Fruit fly (Drosophila melanogaster): ENCODE measurements around the gene CG7992.

Gene CG7992

DNA sequence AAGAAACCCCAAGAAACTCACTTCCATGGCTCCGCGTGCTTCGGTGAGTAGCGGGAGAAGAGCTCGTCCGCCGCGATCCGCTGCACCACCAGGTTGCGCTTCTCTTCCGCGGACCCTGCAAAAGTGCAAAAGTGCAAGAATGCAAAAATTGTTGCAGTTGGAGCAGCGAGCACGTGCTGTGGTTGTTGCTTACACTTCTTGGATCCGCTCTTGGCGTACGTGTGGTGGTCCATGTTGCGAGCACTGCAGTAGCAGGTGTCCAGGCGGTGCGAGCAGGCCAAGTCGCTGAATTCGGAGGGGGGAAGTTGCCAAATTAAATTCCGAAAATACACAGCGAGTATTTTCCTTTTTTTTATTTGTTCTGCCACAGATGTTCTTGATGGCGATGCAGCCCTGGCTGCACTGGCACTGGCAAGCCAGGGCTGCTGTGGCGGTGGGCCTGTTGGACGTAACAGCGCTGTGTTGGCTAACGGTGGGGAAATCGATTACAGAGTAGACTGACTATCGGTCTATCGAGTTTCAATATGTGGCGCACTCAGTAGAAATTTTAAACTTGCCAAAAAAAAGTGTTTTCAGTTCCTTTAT, 21.5 kb upstream of the CG7992 start, which contains the start of gene CG8010:
CG8010 (minus strand) TSS at position 413 of the 585 bp plus-strand sequence.
- TF ChIP-seq CG8478 (optimal IDR thresholded peaks at IDR 0.05), result no peak
- TF ChIP-seq CTCF (optimal IDR thresholded peaks at IDR 0.05), result peak; percentile 27 to 35

DNA sequence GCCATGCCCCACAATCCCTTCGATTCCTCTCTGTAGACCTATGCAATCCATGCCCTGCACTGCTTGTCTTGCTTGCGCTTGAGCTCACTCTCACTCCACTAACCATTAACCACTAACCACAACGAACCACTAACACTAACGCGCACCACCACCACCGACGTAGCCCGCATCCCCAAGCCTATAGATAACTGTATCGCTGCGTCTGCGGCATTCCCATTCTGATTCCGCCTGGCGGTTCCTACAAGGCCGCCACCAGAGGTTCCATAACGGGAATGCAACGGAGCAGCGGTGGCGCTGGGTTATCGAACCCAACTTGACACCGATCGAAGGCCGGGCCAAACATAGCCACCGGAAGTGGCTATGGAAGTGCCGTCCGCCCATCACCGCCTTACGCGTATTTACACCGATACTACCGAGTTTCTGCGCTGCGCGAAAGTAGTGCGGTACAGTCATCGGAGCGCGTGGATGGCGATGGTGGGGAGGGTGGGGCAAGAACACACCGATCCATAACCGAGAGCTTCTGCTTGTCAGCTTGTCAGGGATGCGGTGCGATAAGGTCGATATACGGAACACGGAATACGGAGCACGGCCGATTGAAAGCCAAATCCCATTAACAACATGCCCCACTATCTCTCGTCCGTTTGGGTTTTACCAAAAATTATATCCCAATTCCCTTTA, 18.9 kb upstream of the CG7992 start:
- TF ChIP-seq CTCF (optimal IDR thresholded peaks at IDR 0.05) (no peak), CG8478 (optimal IDR thresholded peaks at IDR 0.05) (no peak)

DNA sequence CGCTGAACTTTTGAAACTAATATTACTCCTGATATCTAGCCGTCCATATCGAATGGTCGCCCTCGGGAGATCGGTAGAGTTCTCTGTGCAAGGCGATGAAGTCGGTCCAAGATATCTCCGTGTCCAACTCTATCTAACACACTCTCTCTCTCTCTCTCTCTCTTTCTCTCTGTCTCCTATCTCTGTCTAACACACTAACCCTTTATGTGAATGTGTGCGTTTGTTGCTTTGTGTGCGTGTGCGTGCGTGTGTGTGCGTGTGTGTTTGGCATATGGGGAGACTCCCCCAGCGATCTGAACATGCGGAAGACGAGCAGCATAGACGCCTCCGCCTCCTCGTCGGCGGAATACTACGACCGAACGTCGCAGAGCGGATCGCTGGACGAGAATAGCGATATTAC, 17.3 kb upstream of the CG7992 start:
- TF ChIP-seq CTCF (optimal IDR thresholded peaks at IDR 0.05) (no peak), CG8478 (optimal IDR thresholded peaks at IDR 0.05) (no peak)

DNA sequence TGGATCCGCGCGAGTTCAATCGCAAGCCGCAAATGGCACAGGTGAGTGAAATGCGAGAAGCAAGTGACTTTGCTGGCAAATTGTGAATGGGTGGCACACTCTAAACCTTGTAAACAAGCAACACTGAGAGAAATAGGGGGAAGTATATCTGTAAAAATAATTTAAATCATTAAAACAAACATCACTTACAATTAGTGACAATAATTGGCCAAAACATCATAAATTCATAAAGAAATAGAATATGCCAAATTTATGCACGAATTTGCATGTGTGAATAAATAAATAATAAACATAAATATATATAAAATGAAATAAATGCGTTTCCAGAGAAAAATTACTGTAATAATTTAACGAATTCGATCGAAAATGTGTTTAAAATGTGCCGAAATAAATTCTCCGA, 15.5 kb upstream of the CG7992 start:
- TF ChIP-seq CG8478 (optimal IDR thresholded peaks at IDR 0.05), result no peak
- no peak for TF ChIP-seq CTCF (optimal IDR thresholded peaks at IDR 0.05)

DNA sequence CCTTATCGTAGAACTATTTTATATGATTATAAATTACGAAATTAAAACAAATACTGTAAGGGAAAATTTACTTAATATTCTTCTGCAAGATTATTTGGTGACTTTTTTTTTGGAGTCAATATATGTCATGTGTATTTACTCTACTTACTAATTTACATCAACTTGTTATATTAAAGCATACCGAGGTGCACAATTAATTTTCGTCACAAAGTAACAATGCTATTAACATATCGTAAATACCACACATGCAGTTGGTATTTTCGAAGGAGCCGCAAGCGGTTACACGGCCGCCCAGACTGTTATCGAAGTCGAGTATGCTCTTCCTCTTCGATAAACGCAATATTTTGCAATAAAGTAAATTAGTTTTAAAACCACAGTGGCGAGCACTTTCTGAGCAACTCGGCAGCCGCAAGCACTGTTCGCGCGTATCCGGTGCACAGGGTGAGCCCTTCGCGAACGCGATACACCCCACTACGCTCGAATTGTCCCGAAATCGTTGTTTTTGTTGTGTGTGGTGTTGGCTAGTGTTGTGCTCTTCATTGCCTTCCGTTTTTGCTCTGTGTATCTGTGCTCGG, 14.6 kb upstream of the CG7992 start, which contains the start of gene Vav:
Vav (plus strand) TSS at position 293 of the 575 bp plus-strand sequence.
- TF ChIP-seq CG8478 (optimal IDR thresholded peaks at IDR 0.05), result no peak
- peak; percentile 7 to 35 for TF ChIP-seq CTCF (optimal IDR thresholded peaks at IDR 0.05)

DNA sequence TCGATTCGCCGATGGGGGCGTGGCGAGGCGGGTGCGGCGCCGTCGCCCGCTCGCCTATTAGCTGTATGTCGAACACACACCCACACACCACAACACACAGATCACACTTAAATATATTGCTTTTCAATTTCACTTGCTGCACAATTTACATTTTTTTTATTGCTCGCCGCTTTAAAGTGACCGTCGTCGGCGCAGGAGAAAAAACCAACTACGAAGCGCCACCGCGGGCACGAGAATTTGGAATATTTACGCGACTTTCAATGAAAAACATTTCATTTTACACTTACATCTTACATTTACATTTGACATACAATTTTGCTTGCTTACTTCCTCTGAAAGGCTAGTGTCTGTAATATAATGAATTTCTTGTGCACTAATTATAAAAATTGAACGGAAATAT, 14.0 kb upstream of the CG7992 start, which contains the start of gene rictor:
rictor (minus strand) TSS at position 170 of the 400 bp plus-strand sequence.
- TF ChIP-seq CTCF (optimal IDR thresholded peaks at IDR 0.05) (peak; percentile 55 to 71), CG8478 (optimal IDR thresholded peaks at IDR 0.05) (no peak)

DNA sequence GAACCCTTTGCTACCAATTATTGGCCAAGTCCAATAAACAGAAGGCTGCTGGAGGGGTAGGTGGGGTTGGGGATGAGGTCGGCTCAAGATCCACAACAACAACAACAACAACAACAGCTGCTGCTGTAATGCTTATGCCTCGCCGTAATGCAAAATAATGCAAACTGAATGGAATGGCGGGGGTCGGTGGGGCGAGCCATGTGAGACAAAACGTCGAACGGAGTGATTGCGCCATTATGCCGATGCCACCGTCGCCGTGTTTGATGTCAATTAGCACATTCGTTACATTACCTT, 13.6 kb upstream of the CG7992 start:
- TF ChIP-seq CTCF (optimal IDR thresholded peaks at IDR 0.05) (no peak), CG8478 (optimal IDR thresholded peaks at IDR 0.05) (no peak)

DNA sequence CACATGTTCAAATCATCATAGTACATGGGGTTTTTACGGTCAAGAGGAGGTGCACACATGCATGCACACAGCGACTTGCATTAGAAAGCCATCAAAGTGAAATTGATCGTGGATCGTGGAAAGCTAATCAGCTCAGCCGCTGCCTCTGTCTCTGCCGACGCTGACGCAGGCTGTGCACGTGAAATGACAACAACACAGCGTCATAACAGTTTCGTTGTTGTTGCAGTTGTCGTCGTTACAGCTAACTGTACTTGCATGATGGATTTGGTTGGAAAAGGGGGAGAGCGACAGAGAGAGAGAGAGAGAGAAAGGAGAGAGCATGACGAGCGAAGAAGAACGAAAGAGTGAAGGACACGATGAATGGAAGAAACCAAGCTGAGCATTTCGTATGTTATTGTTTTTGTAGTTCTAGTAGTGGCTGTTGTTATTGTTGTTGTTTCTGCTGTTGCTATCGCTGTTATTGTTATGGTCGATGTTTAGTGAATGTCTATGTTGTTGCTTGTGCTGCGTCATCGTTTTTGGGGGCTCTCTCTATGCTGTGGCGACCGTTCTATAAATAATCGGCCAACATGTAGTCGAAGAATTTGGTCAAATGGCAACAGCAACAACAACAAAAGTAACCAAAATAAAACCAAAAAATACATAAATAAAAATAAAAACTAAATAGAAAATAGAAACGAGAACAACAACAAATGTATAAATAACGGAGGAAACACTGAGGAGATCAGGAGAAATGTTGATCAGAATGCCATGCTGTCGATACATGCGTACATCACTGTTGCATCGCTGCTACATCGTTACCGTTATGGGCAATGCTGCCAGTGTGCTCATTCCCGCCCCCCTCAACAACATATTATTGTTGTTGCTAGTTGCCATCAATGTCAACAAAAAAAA, 13.0 kb upstream of the CG7992 start:
- TF ChIP-seq CG8478 (optimal IDR thresholded peaks at IDR 0.05), result no peak
- TF ChIP-seq CTCF (optimal IDR thresholded peaks at IDR 0.05), result no peak

DNA sequence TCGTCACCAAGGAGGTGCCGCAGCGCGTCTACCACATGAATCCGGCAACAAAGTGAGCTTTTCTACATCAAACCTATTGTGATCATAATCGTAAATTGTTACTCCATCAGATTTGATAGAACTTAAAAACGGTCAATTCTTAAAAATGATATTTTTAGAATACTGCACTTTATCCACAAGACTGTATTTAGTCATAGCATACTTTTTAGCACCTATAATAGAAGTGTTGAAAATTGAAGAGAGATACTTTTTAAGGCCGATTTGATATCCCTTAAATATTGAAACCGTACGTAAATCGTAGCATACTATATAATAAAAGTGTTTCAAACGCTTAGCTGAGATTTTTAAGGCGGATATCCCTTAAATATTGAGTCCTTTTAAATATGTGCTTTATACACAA, 3.1 kb upstream of the CG7992 start:
- TF ChIP-seq CG8478 (optimal IDR thresholded peaks at IDR 0.05) (no peak), CTCF (optimal IDR thresholded peaks at IDR 0.05) (no peak)

DNA sequence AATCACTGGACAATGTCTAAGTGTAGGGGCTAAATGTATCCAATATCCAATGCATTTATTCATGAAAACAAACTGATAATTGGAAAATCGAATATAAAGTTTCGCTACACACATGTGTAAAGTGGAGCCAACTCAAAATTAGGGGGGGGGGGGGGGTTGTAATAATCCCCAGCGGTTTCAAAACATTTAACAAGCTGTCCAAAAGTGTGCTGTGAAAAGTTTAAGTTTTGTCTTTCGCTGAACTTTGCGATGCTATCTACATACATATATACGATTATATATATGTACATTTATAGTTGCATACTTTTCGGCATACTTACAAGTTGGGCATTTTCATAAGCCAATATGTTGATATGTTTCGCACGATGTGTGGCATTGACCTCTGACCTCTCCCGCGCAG, 2.3 kb upstream of the CG7992 start:
- TF ChIP-seq CTCF (optimal IDR thresholded peaks at IDR 0.05), result no peak
- no peak for TF ChIP-seq CG8478 (optimal IDR thresholded peaks at IDR 0.05)

DNA sequence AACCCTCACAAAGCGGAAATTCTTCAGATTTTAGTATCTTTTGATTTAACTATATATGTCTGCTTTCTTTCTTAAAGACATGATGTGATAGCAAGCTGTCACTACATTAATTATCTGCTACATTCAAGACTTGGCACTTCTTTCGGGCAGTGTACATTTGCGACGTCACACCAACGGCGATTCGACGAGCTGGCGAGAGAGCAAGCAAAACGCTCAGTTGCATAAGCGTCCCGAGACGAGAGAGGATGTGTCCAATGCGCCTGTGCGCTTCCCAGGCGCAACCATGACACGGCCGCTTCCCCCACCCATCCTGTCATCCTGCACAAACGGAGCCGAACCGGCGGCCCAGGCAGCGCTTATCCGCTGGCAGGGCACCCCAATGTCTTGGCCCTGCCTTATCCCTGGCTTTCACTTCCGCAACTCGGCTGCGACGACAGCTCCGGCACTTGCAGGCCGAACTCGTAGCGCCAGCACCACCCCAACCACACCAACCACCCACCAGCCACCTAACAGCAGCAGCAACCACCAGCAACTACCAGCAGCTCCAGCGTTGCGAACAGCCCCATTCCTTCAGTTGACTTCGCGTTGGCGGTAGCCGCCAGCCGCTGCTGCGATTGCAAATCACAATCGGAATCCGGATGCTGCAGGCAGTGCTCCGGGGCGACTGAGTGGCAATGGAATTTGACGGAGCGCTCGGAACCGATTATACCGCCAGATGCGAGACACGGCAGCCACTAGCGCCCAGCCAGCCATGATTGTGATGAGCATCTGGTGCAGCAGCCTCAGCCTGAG, 1.6 kb upstream of the CG7992 start, which contains the start of gene Hs3st-B:
Hs3st-B (plus strand) TSS at position 214 of the 792 bp plus-strand sequence.
- no peak for TF ChIP-seq CG8478 (optimal IDR thresholded peaks at IDR 0.05)
- TF ChIP-seq CTCF (optimal IDR thresholded peaks at IDR 0.05), result no peak

DNA sequence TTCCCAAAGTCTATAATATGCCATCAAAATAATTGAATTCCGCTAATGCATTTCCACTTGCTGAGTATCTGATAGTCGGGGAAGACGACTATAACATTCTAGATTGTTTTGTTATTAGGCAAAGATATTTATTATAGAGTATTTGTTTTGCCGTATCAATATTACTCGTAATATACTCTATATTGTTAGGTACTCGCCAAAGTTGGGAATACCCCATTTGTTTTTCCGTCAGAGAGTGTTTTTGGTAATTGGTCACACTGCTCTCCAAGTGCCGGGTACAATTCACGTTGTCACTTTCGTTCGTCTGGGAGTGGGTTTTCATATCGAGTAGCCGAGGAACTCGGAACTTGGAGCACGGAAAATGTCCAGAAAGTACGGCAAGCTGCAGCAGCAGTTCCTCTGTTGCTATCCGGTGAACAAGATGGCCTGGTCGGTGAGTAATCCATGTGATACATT, 3.6 kb downstream of the CG7992 start, which contains the start of gene CG7889:
CG7889 (plus strand) TSS at position 253 of the 456 bp plus-strand sequence.
- TF ChIP-seq CG8478 (optimal IDR thresholded peaks at IDR 0.05) (no peak), CTCF (optimal IDR thresholded peaks at IDR 0.05) (no peak)

DNA sequence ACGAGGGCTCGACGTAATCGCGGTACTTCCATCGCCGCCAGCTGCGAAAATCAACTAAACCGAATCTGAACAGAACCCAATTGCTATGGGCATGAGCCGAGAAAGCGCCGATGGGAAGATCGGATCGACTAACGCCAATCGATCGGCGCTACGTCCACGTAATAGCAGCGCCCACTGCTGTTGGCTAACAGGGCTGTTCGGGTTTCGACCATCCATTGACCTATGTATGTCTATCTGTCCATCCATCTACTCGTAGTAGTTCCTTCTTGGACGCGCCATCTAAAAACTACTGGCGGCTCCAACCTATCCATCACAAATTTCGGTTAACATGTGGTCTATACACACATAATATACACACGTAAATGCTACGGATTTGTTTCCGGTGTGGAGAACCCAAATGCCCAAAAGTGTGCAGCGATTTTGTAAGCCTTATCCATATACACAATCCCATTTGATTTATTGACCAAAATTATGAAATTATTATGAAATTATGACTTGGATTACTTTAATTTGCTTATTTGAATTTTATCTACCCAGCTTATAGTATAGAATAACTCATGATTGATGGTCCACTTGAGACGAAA, 5.2 kb downstream of the CG7992 start, which contains the start of gene CG14196:
CG14196 (minus strand) TSS at position 51 of the 584 bp plus-strand sequence.
- peak; percentile 31 to 42 for TF ChIP-seq CTCF (optimal IDR thresholded peaks at IDR 0.05)
- no peak for TF ChIP-seq CG8478 (optimal IDR thresholded peaks at IDR 0.05)
